Worm (Caenorhabditis elegans): ENCODE data around the gene nspg-13.

The nspg-13 gene

DNA sequence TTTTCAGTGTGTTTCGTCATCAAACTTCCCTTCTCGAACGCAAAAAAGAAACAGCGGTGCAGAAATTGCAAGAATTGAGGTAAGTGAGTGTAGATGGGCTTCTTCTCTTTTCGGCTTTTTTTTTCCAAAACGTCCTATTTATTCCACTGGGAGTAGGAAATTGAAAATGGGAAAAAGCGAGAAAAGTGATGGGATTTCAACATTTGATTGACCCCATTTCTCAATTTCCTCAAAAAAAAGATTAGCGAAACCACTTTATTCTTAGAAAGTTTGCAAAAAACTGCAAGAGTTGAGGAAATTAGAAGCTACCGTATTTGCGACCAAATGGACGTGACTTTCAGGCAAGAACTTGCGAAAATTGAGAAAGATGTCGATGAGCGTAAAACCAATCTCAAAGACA, 48.5 kb downstream of the nspg-13 start, which contains the start of gene ags-3:
TSS of gene ags-3 (minus strand) at position 101 of the 400 bp plus-strand sequence.
- no peak for TF ChIP-seq ces-1 (GFP tag; optimal IDR thresholded peaks at IDR 0.05)
- TF ChIP-seq ztf-4 (tag; optimal IDR thresholded peaks at IDR 0.05), result no peak
- TF ChIP-seq pax-3 (tag; optimal IDR thresholded peaks at IDR 0.05), result no peak
- no peak for TF ChIP-seq mef-2 (tag; optimal IDR thresholded peaks at IDR 0.05)
- TF ChIP-seq isw-1 (GFP tag; IDR thresholded peaks at IDR 0.05), result no peak
- TF ChIP-seq blmp-1 (tag; optimal IDR thresholded peaks at IDR 0.05), result no peak
- no peak for TF ChIP-seq hlh-17 (GFP tag; optimal IDR thresholded peaks at IDR 0.05; ENCODE audit: borderline replicate concordance)
- no peak for TF ChIP-seq egl-27 (tag; optimal IDR thresholded peaks at IDR 0.05)

Measured in whole organism, L1 larva.